Worm (Caenorhabditis elegans) whole organism, young adult: ENCODE results near the gene rpn-6.1.

Source experiments
- B0019.2 ChIP-seq: fragments of 200-800 bp; sonication (Bioruptor generic); conservative IDR thresholded peaks from 2 replicates; pipeline ENCODE4 v1.3.6; 2022; ENCODE audit warnings: missing genetic modification reagents, missing genetic modification characterization, missing compliant biosample characterization
- B0261.1 ChIP-seq: sonication (generic microtip); optimal IDR thresholded peaks from 2 replicates; lab custom pipeline; 2016; ENCODE audit warnings: mild to moderate bottlenecking, missing genetic modification characterization, moderate library complexity, missing compliant biosample characterization
- B0336.3 ChIP-seq: fragments of 200-800 bp; sonication (Bioruptor generic); IDR thresholded peaks from 2 replicates; pipeline ENCODE4 v1.3.6; 2022; ENCODE audit warnings: missing genetic modification characterization, missing compliant biosample characterization
- C17E4.6 ChIP-seq: fragments of 200-800 bp; sonication (Bioruptor generic); IDR thresholded peaks from 2 replicates; pipeline ENCODE4 v1.3.6; 2022; ENCODE audit warnings: missing genetic modification reagents, missing genetic modification characterization, missing compliant biosample characterization
- D2030.7 ChIP-seq: fragments of 200-800 bp; sonication (Bioruptor generic); IDR thresholded peaks from 2 replicates; pipeline ENCODE4 v1.3.6; 2022; ENCODE audit warnings: missing genetic modification reagents, missing genetic modification characterization, missing compliant biosample characterization
- F10E7.11 ChIP-seq: sonication (generic microtip); optimal IDR thresholded peaks from 2 replicates; lab custom pipeline; 2017; ENCODE audit warnings: mild to moderate bottlenecking, missing genetic modification characterization, moderate library complexity, missing compliant biosample characterization
- F55B11.4 ChIP-seq: sonication (generic microtip); optimal IDR thresholded peaks from 2 replicates; lab custom pipeline; 2016; ENCODE audit warnings: missing compliant biosample characterization, missing genetic modification characterization, borderline replicate concordance; ENCODE audit not compliant: insufficient read depth
- F57C9.4 ChIP-seq: sonication (generic microtip); optimal IDR thresholded peaks from 2 replicates; lab custom pipeline; 2017; ENCODE audit warnings: mild to moderate bottlenecking, missing genetic modification characterization, missing compliant biosample characterization
- K11D2.4 ChIP-seq: fragments of 200-800 bp; sonication (Bioruptor generic); IDR thresholded peaks from 2 replicates; pipeline ENCODE4 v1.3.6; 2022; ENCODE audit warnings: missing genetic modification reagents, missing genetic modification characterization, missing compliant biosample characterization
- K12H6.12 ChIP-seq: fragments of 200-800 bp; sonication (Bioruptor generic); optimal IDR thresholded peaks from 2 replicates; lab custom pipeline; 2018; ENCODE audit warnings: mild to moderate bottlenecking, missing genetic modification characterization, missing compliant biosample characterization
- T26A5.8 ChIP-seq: sonication (generic microtip); optimal IDR thresholded peaks from 2 replicates; lab custom pipeline; 2016; ENCODE audit warnings: missing genetic modification characterization, missing compliant biosample characterization
- Y67H2A.10 ChIP-seq: fragments of 200-800 bp; sonication (Bioruptor generic); conservative IDR thresholded peaks from 2 replicates; pipeline ENCODE4 v1.3.6; 2022; ENCODE audit warnings: missing genetic modification reagents, missing genetic modification characterization, missing compliant biosample characterization
- ZK185.1 ChIP-seq: sonication (generic microtip); optimal IDR thresholded peaks from 2 replicates; lab custom pipeline; 2016; ENCODE audit warnings: mild to moderate bottlenecking, missing genetic modification characterization, missing compliant biosample characterization; ENCODE audit not compliant: poor library complexity, severe bottlenecking
- atf-7 ChIP-seq: sonication (generic microtip); optimal IDR thresholded peaks from 2 replicates; lab custom pipeline; 2017; ENCODE audit warnings: mild to moderate bottlenecking, missing genetic modification characterization, missing compliant biosample characterization
- attf-3 ChIP-seq: fragments of 200-800 bp; sonication (Bioruptor generic); conservative IDR thresholded peaks from 2 replicates; pipeline ENCODE4 v1.3.6; 2022; ENCODE audit warnings: missing genetic modification reagents, missing genetic modification characterization, missing compliant biosample characterization
- attf-5 ChIP-seq: fragments of 200-800 bp; sonication (Bioruptor generic); optimal IDR thresholded peaks from 2 replicates; lab custom pipeline; 2018; ENCODE audit warnings: mild to moderate bottlenecking, missing genetic modification characterization, missing compliant biosample characterization
- bed-1 ChIP-seq: fragments of 200-800 bp; sonication (Bioruptor generic); IDR thresholded peaks from 2 replicates; pipeline ENCODE4 v1.3.6; 2022; ENCODE audit warnings: missing genetic modification reagents, missing genetic modification characterization, missing compliant biosample characterization
- ccch-3 ChIP-seq: fragments of 200-800 bp; sonication (Bioruptor generic); optimal IDR thresholded peaks from 2 replicates; lab custom pipeline; 2018; ENCODE audit warnings: mild to moderate bottlenecking, missing genetic modification characterization, missing compliant biosample characterization
- cebp-2 ChIP-seq: fragments of 200-800 bp; sonication (Bioruptor generic); IDR thresholded peaks from 2 replicates; pipeline ENCODE4 v1.3.6; 2022; ENCODE audit warnings: missing genetic modification characterization, missing compliant biosample characterization
- die-1 ChIP-seq: sonication (generic microtip); optimal IDR thresholded peaks from 2 replicates; lab custom pipeline; 2016; ENCODE audit warnings: missing genotype, mild to moderate bottlenecking, missing genetic modification characterization, missing compliant biosample characterization
- dpl-1 ChIP-seq: fragments of 150-350 bp; optimal IDR thresholded peaks from 2 replicates; lab custom pipeline; 2014; ENCODE audit warnings: missing biosample characterization, missing genetic modification reagents, missing genetic modification characterization
- egl-44 ChIP-seq: fragments of 200-800 bp; sonication (Bioruptor generic); IDR thresholded peaks from 2 replicates; pipeline ENCODE4 v1.3.6; 2022; ENCODE audit warnings: missing genetic modification reagents, missing genetic modification characterization, missing compliant biosample characterization
- fkh-3 ChIP-seq: sonication (generic microtip); optimal IDR thresholded peaks from 2 replicates; lab custom pipeline; 2016; ENCODE audit warnings: mild to moderate bottlenecking, missing genetic modification characterization, missing compliant biosample characterization
- him-1 ChIP-seq: sonication (generic microtip); optimal IDR thresholded peaks from 2 replicates; lab custom pipeline; 2016; ENCODE audit warnings: missing genotype, missing genetic modification reagents, missing genetic modification characterization, missing compliant biosample characterization
- hsf-1 ChIP-seq: fragments of 200-800 bp; sonication (Bioruptor generic); IDR thresholded peaks from 2 replicates; pipeline ENCODE4 v1.3.6; 2022; ENCODE audit warnings: missing genetic modification reagents, missing genetic modification characterization, missing compliant biosample characterization
- lag-1 ChIP-seq: fragments of 200-800 bp; sonication (Bioruptor generic); IDR thresholded peaks from 2 replicates; pipeline ENCODE4 v1.3.6; 2022; ENCODE audit warnings: missing genetic modification reagents, missing genetic modification characterization, missing compliant biosample characterization
- lin-54 ChIP-seq: fragments of 200-800 bp; sonication (Bioruptor generic); optimal IDR thresholded peaks from 2 replicates; lab custom pipeline; 2018; ENCODE audit warnings: mild to moderate bottlenecking, missing genetic modification characterization, missing compliant biosample characterization
- madf-10 ChIP-seq: sonication (generic microtip); optimal IDR thresholded peaks from 2 replicates; lab custom pipeline; 2016; ENCODE audit warnings: mild to moderate bottlenecking, missing genetic modification characterization, missing compliant biosample characterization
- madf-3 ChIP-seq: fragments of 200-800 bp; sonication (Bioruptor generic); IDR thresholded peaks from 2 replicates; pipeline ENCODE4 v1.3.6; 2022; ENCODE audit warnings: missing genetic modification reagents, missing genetic modification characterization, missing compliant biosample characterization
- mel-28 ChIP-seq: sonication (generic microtip); optimal IDR thresholded peaks from 2 replicates; lab custom pipeline; 2016; ENCODE audit warnings: borderline replicate concordance, mild to moderate bottlenecking, missing genetic modification characterization, missing compliant biosample characterization
- mes-4 ChIP-seq: sonication (generic microtip); optimal IDR thresholded peaks from 2 replicates; lab custom pipeline; 2016; ENCODE audit warnings: missing genotype, missing genetic modification characterization, missing compliant biosample characterization
- nfya-1 ChIP-seq: sonication (generic microtip); optimal IDR thresholded peaks from 2 replicates; lab custom pipeline; 2017; ENCODE audit warnings: antibody characterized with exemption, missing compliant biosample characterization, missing genetic modification characterization, borderline replicate concordance; ENCODE audit not compliant: insufficient read depth
- nhr-120 ChIP-seq: fragments of 200-800 bp; sonication (Bioruptor generic); IDR thresholded peaks from 2 replicates; pipeline ENCODE4 v1.3.6; 2022; ENCODE audit warnings: missing genetic modification characterization, missing compliant biosample characterization
- nhr-179 ChIP-seq: sonication (generic microtip); optimal IDR thresholded peaks from 2 replicates; lab custom pipeline; 2016; ENCODE audit warnings: mild to moderate bottlenecking, missing genetic modification characterization, missing compliant biosample characterization
- nhr-80 ChIP-seq: sonication (generic microtip); optimal IDR thresholded peaks from 2 replicates; lab custom pipeline; 2016; ENCODE audit warnings: missing genetic modification characterization, missing compliant biosample characterization
- pha-4 ChIP-seq: fragments of 150-350 bp; sonication (generic microtip); optimal IDR thresholded peaks from 2 replicates; lab custom pipeline; 2014; ENCODE audit warnings: missing biosample characterization, missing genetic modification reagents, missing genetic modification characterization
- rec-8 ChIP-seq, 2 experiments: sonication (generic microtip); optimal IDR thresholded peaks; 2 replicates each; lab custom pipeline; 2016; ENCODE audit warnings: mild to moderate bottlenecking in 2 of 2, missing genetic modification characterization in 2 of 2, missing genetic modification reagents in 2 of 2, missing genotype in 2 of 2, missing biosample characterization in 1 of 2, missing compliant biosample characterization in 1 of 2, moderate library complexity in 1 of 2
- sdz-38 ChIP-seq: sonication (generic microtip); optimal IDR thresholded peaks from 2 replicates; lab custom pipeline; 2016; ENCODE audit warnings: missing genotype, missing genetic modification characterization, missing compliant biosample characterization
- snpc-1.3 ChIP-seq: sonication (generic microtip); optimal IDR thresholded peaks from 2 replicates; lab custom pipeline; 2017; ENCODE audit warnings: missing genetic modification characterization, mild to moderate bottlenecking, missing compliant biosample characterization, antibody characterized with exemption, moderate library complexity, missing genotype, missing genetic modification reagents; ENCODE audit not compliant: insufficient read depth
- snpc-3.4 ChIP-seq: sonication (generic microtip); optimal IDR thresholded peaks from 2 replicates; lab custom pipeline; 2017; ENCODE audit warnings: missing genetic modification characterization, mild to moderate bottlenecking, missing compliant biosample characterization, antibody characterized with exemption, moderate library complexity, missing genotype, missing genetic modification reagents
- somi-1 ChIP-seq: fragments of 200-800 bp; sonication (Bioruptor generic); optimal IDR thresholded peaks from 2 replicates; lab custom pipeline; 2018; ENCODE audit warnings: mild to moderate bottlenecking, missing genetic modification characterization, missing compliant biosample characterization
- tbx-9 ChIP-seq: sonication (generic microtip); optimal IDR thresholded peaks from 2 replicates; lab custom pipeline; 2016; ENCODE audit warnings: borderline replicate concordance, missing genetic modification characterization, inconsistent platforms, missing compliant biosample characterization
- tlf-1 ChIP-seq: fragments of 200-800 bp; sonication (Bioruptor generic); optimal IDR thresholded peaks from 2 replicates; lab custom pipeline; 2018; ENCODE audit warnings: mild to moderate bottlenecking, missing genetic modification characterization, missing compliant biosample characterization
- unc-130 ChIP-seq: sonication (generic microtip); optimal IDR thresholded peaks from 2 replicates; lab custom pipeline; 2016; ENCODE audit warnings: missing genetic modification reagents, missing genetic modification characterization, missing compliant biosample characterization
- unc-62 ChIP-seq: fragments of 150-350 bp; optimal IDR thresholded peaks from 2 replicates; lab custom pipeline; 2014; ENCODE audit warnings: missing biosample characterization, missing genetic modification reagents, missing genetic modification characterization
- xnd-1 ChIP-seq: sonication (generic microtip); optimal IDR thresholded peaks from 2 replicates; lab custom pipeline; 2016; ENCODE audit warnings: missing genotype, missing genetic modification reagents, missing genetic modification characterization, missing compliant biosample characterization

Gene rpn-6.1

DNA sequence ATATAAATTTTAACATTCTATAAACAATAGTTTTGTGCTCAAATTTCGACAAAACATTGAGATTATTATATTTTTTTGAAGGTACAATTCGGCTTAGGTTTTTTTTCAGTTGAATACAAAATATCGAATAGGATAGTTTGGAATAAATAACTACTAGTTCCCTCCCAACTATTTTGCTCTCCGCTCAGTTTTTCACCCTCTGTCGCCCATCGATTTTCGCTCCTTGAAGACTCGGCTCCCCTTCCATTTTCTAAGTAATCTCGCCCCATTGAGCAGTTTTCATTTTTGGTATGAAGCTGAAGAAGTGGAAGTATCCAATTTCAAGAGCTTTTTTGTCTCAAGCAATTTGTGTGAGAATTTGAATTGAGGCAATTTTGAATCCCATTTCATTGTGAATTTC, 11.9 kb upstream of the rpn-6.1 start, which contains the start of gene F31E3.2:
Gene F31E3.2, plus strand, starts transcription at position 301 of the 400 bp plus-strand sequence.
- TF ChIP-seq madf-3, result no peak
- TF ChIP-seq F55B11.4 (tag; lab: Kevin White, UChicago), result no peak
- no peak for TF ChIP-seq dpl-1 (GFP tag; lab: Kevin White, UChicago)
- TF ChIP-seq bed-1 (GFP tag; lab: Robert Waterston, UW), result no peak
- 0 out of 2 replicates have a peak, but pooled peaks have one; percentile 51 for TF ChIP-seq C17E4.6 (GFP tag; lab: Robert Waterston, UW)
- 0 out of 2 replicates have a peak, but pooled peaks have one; percentile 22 for TF ChIP-seq D2030.7 (GFP tag; lab: Robert Waterston, UW)
- TF ChIP-seq madf-10 (tag; lab: Kevin White, UChicago), result no peak
- no peak for TF ChIP-seq mes-4 (tag; lab: Kevin White, UChicago)
- TF ChIP-seq him-1 (tag; lab: Kevin White, UChicago), result peak; percentile 4
- TF ChIP-seq pha-4 (tag; lab: Kevin White, UChicago), result no peak
- no peak for TF ChIP-seq attf-3
- no peak for TF ChIP-seq nhr-179
- no peak for TF ChIP-seq B0019.2 (GFP tag; lab: Robert Waterston, UW)
- TF ChIP-seq ZK185.1 (tag; lab: Kevin White, UChicago), result no peak
- no peak for TF ChIP-seq ccch-3
- no peak for TF ChIP-seq die-1 (tag; lab: Kevin White, UChicago)
- no peak for TF ChIP-seq K12H6.12 (tag; lab: Kevin White, UChicago)

DNA sequence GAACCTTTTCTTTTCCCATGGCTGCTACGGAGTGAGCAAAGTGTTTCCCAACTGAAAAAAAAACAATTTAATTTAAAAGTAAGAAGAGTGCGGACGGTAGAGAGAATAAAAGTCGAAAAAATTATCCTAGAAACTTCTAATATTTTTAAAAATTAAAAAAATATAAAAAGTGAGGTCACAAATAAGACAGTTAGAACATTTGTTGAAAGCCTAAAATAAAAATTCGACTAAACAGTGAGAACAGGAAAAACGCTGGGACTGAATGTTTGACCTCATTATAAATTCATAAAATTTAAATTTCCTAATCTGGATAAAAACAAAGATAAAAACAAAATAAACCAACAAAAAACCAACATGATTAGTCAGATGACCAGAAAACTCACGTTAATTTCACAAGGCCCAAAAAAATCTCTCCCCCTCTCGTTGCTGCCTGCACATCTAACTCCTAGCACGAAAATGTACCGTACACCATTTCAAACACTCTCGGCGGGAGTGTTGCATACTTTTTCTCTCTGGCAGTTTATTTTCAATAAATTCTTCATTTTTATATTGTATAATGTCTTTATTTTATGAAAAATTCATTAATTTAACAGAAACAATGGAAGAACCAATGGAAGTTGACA, 10.0 kb upstream of the rpn-6.1 start, which contains the start of the genes eef-1A.1 and rfc-4:
Gene eef-1A.1, minus strand, starts transcription at position 51 of the 623 bp plus-strand sequence.
Gene rfc-4, plus strand, starts transcription at position 592 of the 623 bp plus-strand sequence.
- TF ChIP-seq K12H6.12 (tag; lab: Kevin White, UChicago) (peak; percentile 93), atf-7 (tag; lab: Kevin White, UChicago) (peak; percentile 57), somi-1 (GFP tag; lab: Kevin White, UChicago) (peak; percentile 72), pha-4 (tag; lab: Kevin White, UChicago) (peak; percentile 93), attf-5 (GFP tag; lab: Kevin White, UChicago) (peak; percentile 97), fkh-3 (tag; lab: Kevin White, UChicago) (no peak), tlf-1 (GFP tag; lab: Kevin White, UChicago) (peak; percentile 94), nhr-120 (GFP tag; lab: Robert Waterston, UW) (no peak), K11D2.4 (GFP tag; lab: Robert Waterston, UW) (peak; percentile 84), tbx-9 (tag; lab: Kevin White, UChicago) (no peak), rec-8 (tag; optimal IDR thresholded peaks at IDR 0.05; lab: Kevin White, UChicago) (no peak), F10E7.11 (tag; lab: Kevin White, UChicago) (no peak), xnd-1 (peak; percentile 47), egl-44 (GFP tag; lab: Robert Waterston, UW) (0 out of 2 replicates have a peak, but pooled peaks have one; percentile 43), unc-62 (GFP tag; lab: Kevin White, UChicago) (no peak), nfya-1 (tag; lab: Kevin White, UChicago) (no peak), F57C9.4 (no peak), lag-1 (no peak), T26A5.8 (no peak), mel-28 (tag; lab: Kevin White, UChicago) (no peak), lin-54 (GFP tag; lab: Kevin White, UChicago) (peak; percentile 98), hsf-1 (GFP tag; lab: Robert Waterston, UW) (peak; percentile 68), B0336.3 (GFP tag; lab: Robert Waterston, UW) (peak; percentile 79), snpc-3.4 (peak; percentile 92), B0261.1 (tag; lab: Kevin White, UChicago) (peak; percentile 15), cebp-2 (no peak), nhr-80 (tag; lab: Kevin White, UChicago) (peak; percentile 79), unc-130 (peak; percentile 67), snpc-1.3 (tag; lab: Kevin White, UChicago) (peak; percentile 95), bed-1 (GFP tag; lab: Robert Waterston, UW) (no peak), sdz-38 (tag; lab: Kevin White, UChicago) (no peak), Y67H2A.10 (peak; percentile 74; the same call in 1 of the 2 replicates)
